Worm (Caenorhabditis elegans) whole organism, late embryonic: ENCODE data around the gene srbc-45.
A peak's percentile ranks its signal among the peaks of the same experiment; 100 is the strongest.

ENCODE experiments used
- C08G9.2 ChIP-seq: sonication (generic microtip); optimal IDR thresholded peaks from 2 replicates; lab custom pipeline; 2016; ENCODE audit warnings: mild to moderate bottlenecking, missing genetic modification characterization, moderate library complexity, missing compliant biosample characterization
- K02D7.2 ChIP-seq: sonication (generic microtip); optimal IDR thresholded peaks from 2 replicates; lab custom pipeline; 2017; ENCODE audit warnings: mild to moderate bottlenecking, missing genetic modification characterization, missing compliant biosample characterization
- K09A11.1 ChIP-seq: sonication (generic microtip); optimal IDR thresholded peaks from 2 replicates; lab custom pipeline; 2017; ENCODE audit warnings: antibody characterized with exemption, mild to moderate bottlenecking, missing genetic modification characterization, missing compliant biosample characterization; ENCODE audit not compliant: insufficient read depth
- T23F11.4 ChIP-seq: fragments of 200-800 bp; sonication (Bioruptor generic); optimal IDR thresholded peaks from 2 replicates; lab custom pipeline; 2018; ENCODE audit warnings: mild to moderate bottlenecking, missing genetic modification characterization, missing compliant biosample characterization
- ahr-1 ChIP-seq: sonication (generic microtip); optimal IDR thresholded peaks from 2 replicates; lab custom pipeline; 2016; ENCODE audit warnings: missing genetic modification characterization, missing compliant biosample characterization
- ama-1 ChIP-seq: fragments of 150-350 bp; optimal IDR thresholded peaks from 2 replicates; lab custom pipeline; 2014
- ceh-14 ChIP-seq: sonication (generic microtip); optimal IDR thresholded peaks from 2 replicates; lab custom pipeline; 2016; ENCODE audit warnings: missing genotype, missing genetic modification characterization, missing compliant biosample characterization
- ceh-18 ChIP-seq: sonication (generic microtip); optimal IDR thresholded peaks from 2 replicates; lab custom pipeline; 2016; ENCODE audit warnings: missing genetic modification characterization, missing compliant biosample characterization
- ceh-19 ChIP-seq: fragments of 200-800 bp; sonication (Bioruptor generic); optimal IDR thresholded peaks from 2 replicates; lab custom pipeline; 2018; ENCODE audit warnings: mild to moderate bottlenecking, missing genetic modification characterization, missing compliant biosample characterization
- ceh-2 ChIP-seq: sonication (generic microtip); optimal IDR thresholded peaks from 2 replicates; lab custom pipeline; 2016; ENCODE audit warnings: missing genotype, missing genetic modification characterization, missing compliant biosample characterization
- ceh-22 ChIP-seq: sonication (generic microtip); optimal IDR thresholded peaks from 2 replicates; lab custom pipeline; 2017; ENCODE audit warnings: missing biosample characterization, missing genetic modification characterization
- ceh-24 ChIP-seq: sonication (generic microtip); optimal IDR thresholded peaks from 2 replicates; lab custom pipeline; 2016; ENCODE audit warnings: mild to moderate bottlenecking, missing genetic modification characterization, missing compliant biosample characterization
- ceh-34 ChIP-seq: sonication (generic microtip); optimal IDR thresholded peaks from 2 replicates; lab custom pipeline; 2016; ENCODE audit warnings: mild to moderate bottlenecking, missing genetic modification characterization, missing compliant biosample characterization
- ceh-45 ChIP-seq: fragments of 200-800 bp; sonication (Bioruptor generic); IDR thresholded peaks from 2 replicates; pipeline ENCODE4 v1.3.6; 2022; ENCODE audit warnings: missing genetic modification reagents, missing genetic modification characterization, missing compliant biosample characterization
- ceh-48 ChIP-seq: sonication (generic microtip); optimal IDR thresholded peaks from 2 replicates; lab custom pipeline; 2016; ENCODE audit warnings: missing genetic modification characterization, inconsistent platforms, missing compliant biosample characterization
- ceh-6 ChIP-seq: fragments of 200-800 bp; sonication (Bioruptor generic); optimal IDR thresholded peaks from 2 replicates; lab custom pipeline; 2018; ENCODE audit warnings: mild to moderate bottlenecking, missing genetic modification characterization, missing compliant biosample characterization
- che-1 ChIP-seq: sonication (generic microtip); optimal IDR thresholded peaks from 2 replicates; lab custom pipeline; 2016; ENCODE audit warnings: mild to moderate bottlenecking, missing genetic modification characterization, missing compliant biosample characterization
- dmd-4 ChIP-seq: sonication (generic microtip); optimal IDR thresholded peaks from 2 replicates; lab custom pipeline; 2016; ENCODE audit warnings: borderline replicate concordance, missing genetic modification characterization, missing compliant biosample characterization
- dve-1 ChIP-seq: sonication (generic microtip); optimal IDR thresholded peaks from 2 replicates; lab custom pipeline; 2017; ENCODE audit warnings: antibody characterized with exemption, mild to moderate bottlenecking, missing genetic modification characterization, missing compliant biosample characterization
- elt-2 ChIP-seq: sonication (generic microtip); optimal IDR thresholded peaks from 2 replicates; lab custom pipeline; 2016; ENCODE audit warnings: missing genetic modification reagents, missing genetic modification characterization, missing compliant biosample characterization
- elt-4 ChIP-seq: sonication (generic microtip); optimal IDR thresholded peaks from 2 replicates; lab custom pipeline; 2016; ENCODE audit warnings: missing genetic modification characterization, missing compliant biosample characterization
- eyg-1 ChIP-seq: sonication (generic microtip); optimal IDR thresholded peaks from 2 replicates; lab custom pipeline; 2016; ENCODE audit warnings: missing genotype, missing genetic modification characterization, missing compliant biosample characterization
- fax-1 ChIP-seq: sonication (generic microtip); optimal IDR thresholded peaks from 2 replicates; lab custom pipeline; 2016; ENCODE audit warnings: missing genotype, missing genetic modification characterization, missing compliant biosample characterization
- gmeb-2 ChIP-seq: sonication (generic microtip); optimal IDR thresholded peaks from 2 replicates; lab custom pipeline; 2016; ENCODE audit warnings: missing genetic modification characterization, inconsistent platforms, missing compliant biosample characterization
- hlh-13 ChIP-seq: fragments of 200-800 bp; sonication (Bioruptor generic); optimal IDR thresholded peaks from 2 replicates; lab custom pipeline; 2018; ENCODE audit warnings: mild to moderate bottlenecking, missing genetic modification characterization, missing compliant biosample characterization
- hlh-15 ChIP-seq: sonication (generic microtip); optimal IDR thresholded peaks from 2 replicates; lab custom pipeline; 2016; ENCODE audit warnings: missing genetic modification characterization, missing compliant biosample characterization
- hlh-30 ChIP-seq: sonication (generic microtip); optimal IDR thresholded peaks from 2 replicates; lab custom pipeline; 2017; ENCODE audit warnings: antibody characterized with exemption, missing genetic modification characterization, missing compliant biosample characterization; ENCODE audit not compliant: insufficient read depth
- lim-6 ChIP-seq: sonication (generic microtip); optimal IDR thresholded peaks from 2 replicates; lab custom pipeline; 2016; ENCODE audit warnings: missing genetic modification characterization, missing compliant biosample characterization
- lin-11 ChIP-seq: fragments of 200-800 bp; sonication (Bioruptor generic); optimal IDR thresholded peaks from 2 replicates; lab custom pipeline; 2018; ENCODE audit warnings: mild to moderate bottlenecking, missing genetic modification characterization, missing compliant biosample characterization
- madf-2 ChIP-seq: sonication (generic microtip); optimal IDR thresholded peaks from 2 replicates; lab custom pipeline; 2017; ENCODE audit warnings: missing genetic modification characterization, missing compliant biosample characterization
- mec-3 ChIP-seq: sonication (generic microtip); optimal IDR thresholded peaks from 2 replicates; lab custom pipeline; 2016; ENCODE audit warnings: borderline replicate concordance, missing genetic modification characterization, missing compliant biosample characterization
- nfya-1 ChIP-seq: sonication (generic microtip); optimal IDR thresholded peaks from 2 replicates; lab custom pipeline; 2017; ENCODE audit warnings: missing genetic modification characterization, mild to moderate bottlenecking, missing compliant biosample characterization, antibody characterized with exemption, moderate library complexity
- nhr-11 ChIP-seq: fragments of 150-350 bp; optimal IDR thresholded peaks from 2 replicates; lab custom pipeline; 2014; ENCODE audit warnings: missing biosample characterization, missing genetic modification characterization
- nhr-232 ChIP-seq: sonication (generic microtip); optimal IDR thresholded peaks from 2 replicates; lab custom pipeline; 2016; ENCODE audit warnings: missing genetic modification characterization, missing compliant biosample characterization
- npax-4 ChIP-seq: sonication (generic microtip); optimal IDR thresholded peaks from 2 replicates; lab custom pipeline; 2016; ENCODE audit warnings: missing genetic modification characterization, missing compliant biosample characterization
- pag-3 ChIP-seq: sonication (generic microtip); optimal IDR thresholded peaks from 2 replicates; lab custom pipeline; 2016; ENCODE audit warnings: missing compliant biosample characterization, missing genetic modification characterization, borderline replicate concordance
- pat-9 ChIP-seq: fragments of 200-800 bp; sonication (Bioruptor generic); optimal IDR thresholded peaks from 2 replicates; lab custom pipeline; 2018; ENCODE audit warnings: mild to moderate bottlenecking, missing genetic modification characterization, moderate library complexity, missing compliant biosample characterization
- pax-1 ChIP-seq: fragments of 150-350 bp; optimal IDR thresholded peaks from 2 replicates; lab custom pipeline; 2014; ENCODE audit warnings: missing biosample characterization, missing genetic modification characterization
- pha-2 ChIP-seq: sonication (generic microtip); optimal IDR thresholded peaks from 2 replicates; lab custom pipeline; 2017; ENCODE audit warnings: mild to moderate bottlenecking, missing genetic modification characterization, missing compliant biosample characterization
- pha-4 ChIP-seq: fragments of 150-350 bp; optimal IDR thresholded peaks from 2 replicates; lab custom pipeline; 2018; ENCODE audit warnings: missing biosample characterization, missing genetic modification reagents, missing genetic modification characterization
- pqm-1 ChIP-seq: sonication (generic microtip); optimal IDR thresholded peaks from 2 replicates; lab custom pipeline; 2016; ENCODE audit warnings: missing genetic modification characterization, missing compliant biosample characterization
- pros-1 ChIP-seq: fragments of 150-350 bp; optimal IDR thresholded peaks from 2 replicates; lab custom pipeline; 2014; ENCODE audit warnings: missing biosample characterization, missing genetic modification reagents, missing genetic modification characterization
- ref-2 ChIP-seq: sonication (generic microtip); optimal IDR thresholded peaks from 2 replicates; lab custom pipeline; 2016; ENCODE audit warnings: missing genetic modification characterization, missing compliant biosample characterization
- rnt-1 ChIP-seq: sonication (generic microtip); optimal IDR thresholded peaks from 2 replicates; lab custom pipeline; 2016; ENCODE audit warnings: missing genetic modification characterization, missing compliant biosample characterization
- sox-4 ChIP-seq: sonication (generic microtip); optimal IDR thresholded peaks from 2 replicates; lab custom pipeline; 2017; ENCODE audit warnings: mild to moderate bottlenecking, missing genetic modification characterization, inconsistent platforms, missing compliant biosample characterization
- syd-9 ChIP-seq: sonication (generic microtip); optimal IDR thresholded peaks from 2 replicates; lab custom pipeline; 2016; ENCODE audit warnings: mild to moderate bottlenecking, missing genetic modification characterization, moderate library complexity, missing compliant biosample characterization
- tbx-2 ChIP-seq: sonication (generic microtip); optimal IDR thresholded peaks from 2 replicates; lab custom pipeline; 2016; ENCODE audit warnings: missing genetic modification characterization, missing compliant biosample characterization
- tbx-7 ChIP-seq: sonication (generic microtip); optimal IDR thresholded peaks from 2 replicates; lab custom pipeline; 2016; ENCODE audit warnings: missing genotype, missing genetic modification characterization, missing compliant biosample characterization
- ttx-3 ChIP-seq: sonication (generic microtip); optimal IDR thresholded peaks from 2 replicates; lab custom pipeline; 2016; ENCODE audit warnings: missing genetic modification reagents, missing genetic modification characterization, missing compliant biosample characterization
- unc-3 ChIP-seq, 2 experiments: fragments of 200-800 bp in 1 of 2; sonication (Bioruptor generic) in 1 of 2; sonication (generic microtip) in 1 of 2; conservative IDR thresholded peaks in 1 of 2; optimal IDR thresholded peaks in 1 of 2; 2 replicates each; pipeline versions ENCODE4 v1.3.6 to Lab custom; 2016 to 2022; ENCODE audit warnings: missing compliant biosample characterization in 2 of 2, missing genetic modification characterization in 2 of 2, missing genetic modification reagents in 1 of 2
- unc-42 ChIP-seq: sonication (generic microtip); optimal IDR thresholded peaks from 2 replicates; lab custom pipeline; 2016; ENCODE audit warnings: missing genotype, missing genetic modification characterization, missing compliant biosample characterization
- zip-5 ChIP-seq: sonication (generic microtip); optimal IDR thresholded peaks from 2 replicates; lab custom pipeline; 2016; ENCODE audit warnings: missing genetic modification characterization, missing compliant biosample characterization
- ztf-16 ChIP-seq: sonication (generic microtip); optimal IDR thresholded peaks from 2 replicates; lab custom pipeline; 2017; ENCODE audit warnings: missing genetic modification characterization, missing compliant biosample characterization

The srbc-45 gene

ce11 chrV:12814481-12814882 lies 11.1 kb downstream of the srbc-45 start:
- TF ChIP-seq zip-5 (tag; lab: Kevin White, UChicago) (no peak), ztf-16 (tag; lab: Kevin White, UChicago) (no peak), pag-3 (no peak), elt-4 (tag; lab: Kevin White, UChicago) (no peak), ceh-6 (GFP tag; lab: Kevin White, UChicago) (no peak), tbx-2 (tag; lab: Kevin White, UChicago) (peak; percentile 62), lin-11 (tag; lab: Kevin White, UChicago) (no peak), elt-2 (no peak), rnt-1 (tag; lab: Kevin White, UChicago) (peak; percentile 57), ama-1 (lab: Kevin White, UChicago) (no peak), gmeb-2 (tag; lab: Kevin White, UChicago) (no peak), fax-1 (no peak), unc-42 (peak; percentile 52), pat-9 (tag; lab: Kevin White, UChicago) (no peak), K09A11.1 (tag; lab: Kevin White, UChicago) (no peak), ceh-22 (tag; lab: Kevin White, UChicago) (no peak), ceh-14 (tag; lab: Kevin White, UChicago) (peak; percentile 42), mec-3 (tag; lab: Kevin White, UChicago) (no peak), pha-2 (no peak), pha-4 (tag; lab: Kevin White, UChicago) (no peak), ceh-18 (tag; lab: Kevin White, UChicago) (peak; percentile 69), che-1 (no peak), pqm-1 (tag; lab: Kevin White, UChicago) (no peak), syd-9 (tag; lab: Kevin White, UChicago) (peak; percentile 27), hlh-15 (no peak), pros-1 (tag; lab: Kevin White, UChicago) (no peak), eyg-1 (tag; lab: Kevin White, UChicago) (no peak), dmd-4 (tag; lab: Kevin White, UChicago) (no peak), lim-6 (tag; lab: Kevin White, UChicago) (no peak), pax-1 (no peak), hlh-30 (tag; lab: Kevin White, UChicago) (peak; percentile 96), ceh-24 (tag; lab: Kevin White, UChicago) (no peak), ttx-3 (tag; lab: Kevin White, UChicago) (no peak), hlh-13 (GFP tag; lab: Kevin White, UChicago) (no peak), T23F11.4 (GFP tag; lab: Kevin White, UChicago) (no peak), ceh-48 (tag; lab: Kevin White, UChicago) (no peak), K02D7.2 (no peak), ahr-1 (tag; lab: Kevin White, UChicago) (no peak), sox-4 (peak; percentile 8), nhr-11 (tag; lab: Kevin White, UChicago) (no peak), tbx-7 (no peak), dve-1 (tag; lab: Kevin White, UChicago) (no peak), C08G9.2 (tag; lab: Kevin White, UChicago) (peak; percentile 53), ceh-19 (GFP tag; lab: Kevin White, UChicago) (peak; percentile 29), madf-2 (no peak), npax-4 (tag; lab: Kevin White, UChicago) (no peak), nfya-1 (tag; lab: Kevin White, UChicago) (peak; percentile 49), ceh-2 (tag; lab: Kevin White, UChicago) (peak; percentile 30), nhr-232 (tag; lab: Kevin White, UChicago) (no peak), unc-3 (GFP tag; conservative IDR thresholded peaks at IDR 0.05; lab: Robert Waterston, UW) (no peak), unc-3 (tag; optimal IDR thresholded peaks at IDR 0.05; lab: Kevin White, UChicago) (no peak), ceh-34 (tag; lab: Kevin White, UChicago) (peak; percentile 84), ceh-45 (GFP tag; lab: Robert Waterston, UW) (no peak), ref-2 (tag; lab: Kevin White, UChicago) (peak; percentile 40)
